Worm (Caenorhabditis elegans) whole organism, late embryonic: ENCODE results near the gene F14H12.2.

Experiments
- C08G9.2 ChIP-seq: sonication (generic microtip); optimal IDR thresholded peaks from 2 replicates; lab custom pipeline; 2016; ENCODE audit warnings: mild to moderate bottlenecking, missing genetic modification characterization, moderate library complexity, missing compliant biosample characterization
- C38D4.7 ChIP-seq: fragments of 200-800 bp; sonication (Bioruptor generic); optimal IDR thresholded peaks from 2 replicates; lab custom pipeline; 2018; ENCODE audit warnings: mild to moderate bottlenecking, missing genetic modification characterization, moderate library complexity, missing compliant biosample characterization
- F13H6.1 ChIP-seq: sonication (generic microtip); optimal IDR thresholded peaks from 2 replicates; lab custom pipeline; 2016; ENCODE audit warnings: missing genetic modification characterization, missing compliant biosample characterization
- K02D7.2 ChIP-seq: sonication (generic microtip); optimal IDR thresholded peaks from 2 replicates; lab custom pipeline; 2017; ENCODE audit warnings: mild to moderate bottlenecking, missing genetic modification characterization, missing compliant biosample characterization
- T23F11.4 ChIP-seq: fragments of 200-800 bp; sonication (Bioruptor generic); optimal IDR thresholded peaks from 2 replicates; lab custom pipeline; 2018; ENCODE audit warnings: mild to moderate bottlenecking, missing genetic modification characterization, missing compliant biosample characterization
- Y22D7AL.16 ChIP-seq: sonication (generic microtip); optimal IDR thresholded peaks from 2 replicates; lab custom pipeline; 2016; ENCODE audit warnings: missing genetic modification characterization, missing compliant biosample characterization
- ama-1 ChIP-seq: fragments of 150-350 bp; optimal IDR thresholded peaks from 2 replicates; lab custom pipeline; 2014
- ceh-14 ChIP-seq: sonication (generic microtip); optimal IDR thresholded peaks from 2 replicates; lab custom pipeline; 2016; ENCODE audit warnings: missing genotype, missing genetic modification characterization, missing compliant biosample characterization
- ceh-22 ChIP-seq: sonication (generic microtip); optimal IDR thresholded peaks from 2 replicates; lab custom pipeline; 2017; ENCODE audit warnings: missing biosample characterization, missing genetic modification characterization
- ceh-31 ChIP-seq: sonication (generic microtip); optimal IDR thresholded peaks from 2 replicates; lab custom pipeline; 2016; ENCODE audit warnings: missing genetic modification characterization, missing compliant biosample characterization
- ceh-45 ChIP-seq: fragments of 200-800 bp; sonication (Bioruptor generic); IDR thresholded peaks from 2 replicates; pipeline ENCODE4 v1.3.6; 2022; ENCODE audit warnings: missing genetic modification reagents, missing genetic modification characterization, missing compliant biosample characterization
- ceh-6 ChIP-seq: fragments of 200-800 bp; sonication (Bioruptor generic); optimal IDR thresholded peaks from 2 replicates; lab custom pipeline; 2018; ENCODE audit warnings: mild to moderate bottlenecking, missing genetic modification characterization, missing compliant biosample characterization
- ceh-9 ChIP-seq: sonication (generic microtip); optimal IDR thresholded peaks from 2 replicates; lab custom pipeline; 2016; ENCODE audit warnings: mild to moderate bottlenecking, missing genetic modification characterization, inconsistent platforms, missing compliant biosample characterization
- che-1 ChIP-seq: sonication (generic microtip); optimal IDR thresholded peaks from 2 replicates; lab custom pipeline; 2016; ENCODE audit warnings: mild to moderate bottlenecking, missing genetic modification characterization, missing compliant biosample characterization
- dmd-4 ChIP-seq: sonication (generic microtip); optimal IDR thresholded peaks from 2 replicates; lab custom pipeline; 2016; ENCODE audit warnings: borderline replicate concordance, missing genetic modification characterization, missing compliant biosample characterization
- dve-1 ChIP-seq: sonication (generic microtip); optimal IDR thresholded peaks from 2 replicates; lab custom pipeline; 2017; ENCODE audit warnings: antibody characterized with exemption, mild to moderate bottlenecking, missing genetic modification characterization, missing compliant biosample characterization
- elt-4 ChIP-seq: sonication (generic microtip); optimal IDR thresholded peaks from 2 replicates; lab custom pipeline; 2016; ENCODE audit warnings: missing genetic modification characterization, missing compliant biosample characterization
- eyg-1 ChIP-seq: sonication (generic microtip); optimal IDR thresholded peaks from 2 replicates; lab custom pipeline; 2016; ENCODE audit warnings: missing genotype, missing genetic modification characterization, missing compliant biosample characterization
- fkh-10 ChIP-seq: fragments of 150-350 bp; optimal IDR thresholded peaks from 2 replicates; lab custom pipeline; 2014; ENCODE audit warnings: missing biosample characterization, missing genetic modification reagents, missing genetic modification characterization
- hlh-15 ChIP-seq: sonication (generic microtip); optimal IDR thresholded peaks from 2 replicates; lab custom pipeline; 2016; ENCODE audit warnings: missing genetic modification characterization, missing compliant biosample characterization
- hlh-30 ChIP-seq: sonication (generic microtip); optimal IDR thresholded peaks from 2 replicates; lab custom pipeline; 2017; ENCODE audit warnings: antibody characterized with exemption, missing genetic modification characterization, missing compliant biosample characterization; ENCODE audit not compliant: insufficient read depth
- hlh-6 ChIP-seq: sonication (generic microtip); optimal IDR thresholded peaks from 2 replicates; lab custom pipeline; 2016; ENCODE audit warnings: missing genotype, missing genetic modification characterization, missing compliant biosample characterization
- hlh-8 ChIP-seq: sonication (generic microtip); optimal IDR thresholded peaks from 2 replicates; lab custom pipeline; 2016; ENCODE audit warnings: missing genotype, missing genetic modification characterization, missing compliant biosample characterization
- lin-11 ChIP-seq: fragments of 200-800 bp; sonication (Bioruptor generic); optimal IDR thresholded peaks from 2 replicates; lab custom pipeline; 2018; ENCODE audit warnings: mild to moderate bottlenecking, missing genetic modification characterization, missing compliant biosample characterization
- madf-2 ChIP-seq: sonication (generic microtip); optimal IDR thresholded peaks from 2 replicates; lab custom pipeline; 2017; ENCODE audit warnings: missing genetic modification characterization, missing compliant biosample characterization
- mec-3 ChIP-seq: sonication (generic microtip); optimal IDR thresholded peaks from 2 replicates; lab custom pipeline; 2016; ENCODE audit warnings: borderline replicate concordance, missing genetic modification characterization, missing compliant biosample characterization
- nfya-1 ChIP-seq: sonication (generic microtip); optimal IDR thresholded peaks from 2 replicates; lab custom pipeline; 2017; ENCODE audit warnings: missing genetic modification characterization, mild to moderate bottlenecking, missing compliant biosample characterization, antibody characterized with exemption, moderate library complexity
- nhr-232 ChIP-seq: sonication (generic microtip); optimal IDR thresholded peaks from 2 replicates; lab custom pipeline; 2016; ENCODE audit warnings: missing genetic modification characterization, missing compliant biosample characterization
- pat-9 ChIP-seq: fragments of 200-800 bp; sonication (Bioruptor generic); optimal IDR thresholded peaks from 2 replicates; lab custom pipeline; 2018; ENCODE audit warnings: mild to moderate bottlenecking, missing genetic modification characterization, moderate library complexity, missing compliant biosample characterization
- pha-2 ChIP-seq: sonication (generic microtip); optimal IDR thresholded peaks from 2 replicates; lab custom pipeline; 2017; ENCODE audit warnings: mild to moderate bottlenecking, missing genetic modification characterization, missing compliant biosample characterization
- pha-4 ChIP-seq: fragments of 150-350 bp; optimal IDR thresholded peaks from 2 replicates; lab custom pipeline; 2018; ENCODE audit warnings: missing biosample characterization, missing genetic modification reagents, missing genetic modification characterization
- pqm-1 ChIP-seq: sonication (generic microtip); optimal IDR thresholded peaks from 2 replicates; lab custom pipeline; 2016; ENCODE audit warnings: missing genetic modification characterization, missing compliant biosample characterization
- pros-1 ChIP-seq: fragments of 150-350 bp; optimal IDR thresholded peaks from 2 replicates; lab custom pipeline; 2014; ENCODE audit warnings: missing biosample characterization, missing genetic modification reagents, missing genetic modification characterization
- ref-2 ChIP-seq: sonication (generic microtip); optimal IDR thresholded peaks from 2 replicates; lab custom pipeline; 2016; ENCODE audit warnings: missing genetic modification characterization, missing compliant biosample characterization
- rnt-1 ChIP-seq: sonication (generic microtip); optimal IDR thresholded peaks from 2 replicates; lab custom pipeline; 2016; ENCODE audit warnings: missing genetic modification characterization, missing compliant biosample characterization
- sdc-2 ChIP-seq: sonication (generic microtip); optimal IDR thresholded peaks from 2 replicates; lab custom pipeline; 2016; ENCODE audit warnings: missing genotype, missing genetic modification characterization, missing compliant biosample characterization
- sox-2 ChIP-seq: fragments of 200-800 bp; sonication (Bioruptor generic); IDR thresholded peaks from 2 replicates; pipeline ENCODE4 v1.3.6; 2022; ENCODE audit warnings: missing genetic modification reagents, missing genetic modification characterization, missing compliant biosample characterization
- sox-4 ChIP-seq: sonication (generic microtip); optimal IDR thresholded peaks from 2 replicates; lab custom pipeline; 2017; ENCODE audit warnings: mild to moderate bottlenecking, missing genetic modification characterization, inconsistent platforms, missing compliant biosample characterization
- syd-9 ChIP-seq: sonication (generic microtip); optimal IDR thresholded peaks from 2 replicates; lab custom pipeline; 2016; ENCODE audit warnings: mild to moderate bottlenecking, missing genetic modification characterization, moderate library complexity, missing compliant biosample characterization
- tbx-2 ChIP-seq: sonication (generic microtip); optimal IDR thresholded peaks from 2 replicates; lab custom pipeline; 2016; ENCODE audit warnings: missing genetic modification characterization, missing compliant biosample characterization
- ttx-3 ChIP-seq: sonication (generic microtip); optimal IDR thresholded peaks from 2 replicates; lab custom pipeline; 2016; ENCODE audit warnings: missing genetic modification reagents, missing genetic modification characterization, missing compliant biosample characterization
- unc-42 ChIP-seq: sonication (generic microtip); optimal IDR thresholded peaks from 2 replicates; lab custom pipeline; 2016; ENCODE audit warnings: missing genotype, missing genetic modification characterization, missing compliant biosample characterization
- unc-86 ChIP-seq: sonication (generic microtip); optimal IDR thresholded peaks from 2 replicates; lab custom pipeline; 2016; ENCODE audit warnings: missing genetic modification characterization, missing compliant biosample characterization
- ztf-16 ChIP-seq: sonication (generic microtip); optimal IDR thresholded peaks from 2 replicates; lab custom pipeline; 2017; ENCODE audit warnings: missing genetic modification characterization, missing compliant biosample characterization

F14H12.2 gene

DNA sequence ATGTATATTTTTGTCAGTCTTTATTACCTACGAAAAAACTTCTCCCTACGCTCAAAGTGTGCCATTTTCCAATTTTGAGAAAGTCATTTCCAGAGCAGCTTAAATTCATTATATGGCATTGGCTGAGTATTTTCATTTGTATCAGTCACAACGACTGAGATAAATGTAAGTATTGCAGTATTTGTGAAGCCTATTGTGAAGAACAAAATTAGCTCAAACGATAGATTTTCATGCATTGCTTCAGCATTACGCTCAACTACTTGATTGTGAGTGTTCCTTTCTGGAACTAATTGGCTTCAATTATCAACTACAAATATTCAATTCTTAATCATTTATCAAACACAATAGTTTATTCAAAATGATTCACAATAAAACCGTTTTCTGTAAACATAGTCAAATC, 27.4 kb downstream of the F14H12.2 start, which contains the start of gene R160.12:
Gene R160.12, minus strand, starts transcription at position 101 of the 400 bp plus-strand sequence.
- TF ChIP-seq K02D7.2 (tag; lab: Kevin White, UChicago): no peak
- TF ChIP-seq F13H6.1: no peak
- TF ChIP-seq che-1 (tag; lab: Kevin White, UChicago): no peak
- no peak for TF ChIP-seq unc-42 (tag; lab: Kevin White, UChicago)

DNA sequence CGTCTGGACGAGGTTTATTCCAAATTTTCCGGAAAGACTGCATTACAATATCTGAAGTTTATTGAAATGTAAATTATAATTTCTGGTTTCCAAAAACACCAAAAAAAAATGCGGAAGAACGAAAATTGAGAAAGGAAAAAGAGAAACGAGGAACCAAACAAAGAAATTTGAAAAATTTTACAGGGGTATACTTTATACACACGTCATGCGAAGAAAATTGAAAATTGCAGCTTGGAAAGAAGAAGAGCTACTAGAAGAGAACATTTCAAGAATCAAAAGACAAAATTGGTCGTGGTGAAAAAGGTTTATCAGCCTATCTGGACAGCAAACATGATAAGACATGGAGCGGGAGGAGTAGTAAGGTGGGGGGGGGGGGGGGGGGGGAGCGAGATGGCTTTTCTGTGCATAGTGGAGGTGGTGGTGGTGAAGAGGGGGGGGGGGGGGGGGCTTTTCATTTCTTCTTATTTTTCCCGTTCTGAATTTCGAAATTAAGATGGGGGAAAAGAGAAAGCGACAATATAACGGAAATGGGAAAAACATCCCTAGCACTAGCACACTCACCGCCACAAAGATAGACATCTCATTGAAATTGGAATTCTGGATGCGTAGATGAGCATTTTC, 33.1 kb downstream of the F14H12.2 start, which contains the start of gene lst-2:
Gene lst-2, minus strand, starts transcription at position 51 of the 621 bp plus-strand sequence.
- TF ChIP-seq nfya-1 (tag; lab: Kevin White, UChicago) (no peak), ref-2 (tag; lab: Kevin White, UChicago) (no peak), ceh-22 (tag; lab: Kevin White, UChicago) (no peak), unc-42 (tag; lab: Kevin White, UChicago) (no peak), ceh-9 (tag; lab: Kevin White, UChicago) (no peak), rnt-1 (no peak), ztf-16 (tag; lab: Kevin White, UChicago) (no peak), nhr-232 (tag; lab: Kevin White, UChicago) (no peak), pha-4 (tag; lab: Kevin White, UChicago) (no peak), lin-11 (tag; lab: Kevin White, UChicago) (no peak), unc-86 (no peak)
- TF ChIP-seq, all 69 proteins: peak for 0

DNA sequence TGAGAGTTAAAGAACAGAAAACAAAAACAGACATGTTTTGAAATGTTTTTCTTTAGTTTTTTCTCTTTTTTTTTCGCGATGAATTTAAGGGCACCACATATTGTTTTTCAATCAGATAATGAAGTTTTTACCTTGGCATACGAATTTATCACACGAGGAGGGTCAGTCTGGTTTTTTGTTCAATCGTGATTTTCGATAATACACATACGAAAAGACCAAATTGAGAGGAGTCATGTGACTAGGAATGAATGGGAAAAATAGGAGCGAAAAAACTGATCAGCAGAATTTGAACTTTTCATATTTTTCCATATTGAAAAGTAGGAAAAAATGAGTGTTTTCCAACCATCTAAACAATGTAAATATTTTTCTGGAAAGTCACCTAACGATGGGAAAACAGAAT, 36.2 kb downstream of the F14H12.2 start:
- no peak for TF ChIP-seq mec-3 (tag; lab: Kevin White, UChicago)
- no peak for TF ChIP-seq K02D7.2 (tag; lab: Kevin White, UChicago)
- no peak for TF ChIP-seq pros-1 (tag; lab: Kevin White, UChicago)
- no peak for TF ChIP-seq ztf-16 (tag; lab: Kevin White, UChicago)
- TF ChIP-seq ceh-45 (GFP tag; lab: Robert Waterston, UW): no peak
- TF ChIP-seq C08G9.2 (tag; lab: Kevin White, UChicago): no peak
- no peak for TF ChIP-seq tbx-2
- TF ChIP-seq hlh-15 (tag; lab: Kevin White, UChicago): no peak
- TF ChIP-seq sox-2 (GFP tag; lab: Robert Waterston, UW): no peak
- TF ChIP-seq Y22D7AL.16 (tag; lab: Kevin White, UChicago): no peak
- TF ChIP-seq C38D4.7 (GFP tag; lab: Kevin White, UChicago): no peak
- no peak for TF ChIP-seq hlh-8 (tag; lab: Kevin White, UChicago)
- no peak for TF ChIP-seq ama-1
- no peak for TF ChIP-seq lin-11 (tag; lab: Kevin White, UChicago)
- TF ChIP-seq dmd-4 (tag; lab: Kevin White, UChicago): no peak
- no peak for TF ChIP-seq dve-1 (tag; lab: Kevin White, UChicago)
- TF ChIP-seq sox-4: no peak
- no peak for TF ChIP-seq ttx-3 (tag; lab: Kevin White, UChicago)
- no peak for TF ChIP-seq syd-9 (tag; lab: Kevin White, UChicago)

DNA sequence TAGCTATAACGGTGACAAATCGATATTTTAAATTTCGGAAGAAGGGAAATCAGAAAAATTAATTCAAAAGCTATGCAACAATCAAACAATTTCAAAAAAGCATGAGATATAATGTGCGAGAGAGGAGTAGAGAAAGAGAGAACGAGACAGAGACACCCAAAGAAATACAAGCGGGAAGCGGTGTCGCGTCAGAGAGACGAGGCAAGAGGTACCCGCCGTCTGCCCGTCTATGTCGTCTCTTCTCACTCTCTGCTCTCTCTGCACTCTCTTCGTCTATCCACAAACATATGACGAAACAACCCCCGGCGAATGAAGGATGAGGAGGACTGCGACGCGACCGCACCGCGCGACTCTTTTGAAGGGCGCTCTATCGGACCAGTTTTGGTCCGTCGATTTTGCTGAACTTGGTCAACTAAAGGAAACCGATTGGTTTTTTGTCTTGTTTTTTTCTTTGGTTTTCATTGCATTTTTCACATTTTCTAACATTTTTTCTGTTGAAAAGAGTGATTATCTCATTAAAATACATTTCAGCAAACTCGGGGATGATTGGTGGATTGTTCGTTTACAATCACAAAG, 38.6 kb downstream of the F14H12.2 start, which contains the start of gene dpy-23:
Gene dpy-23, plus strand, starts transcription at position 526 of the 576 bp plus-strand sequence.
- peak; percentile 32 for TF ChIP-seq pqm-1 (tag; lab: Kevin White, UChicago)
- TF ChIP-seq ceh-6 (GFP tag; lab: Kevin White, UChicago): no peak
- no peak for TF ChIP-seq lin-11 (tag; lab: Kevin White, UChicago)
- TF ChIP-seq eyg-1 (tag; lab: Kevin White, UChicago): no peak
- no peak for TF ChIP-seq pha-4 (tag; lab: Kevin White, UChicago)
- TF ChIP-seq T23F11.4: no peak
- TF ChIP-seq sox-2 (GFP tag; lab: Robert Waterston, UW): no peak
- peak; percentile 74 for TF ChIP-seq ref-2 (tag; lab: Kevin White, UChicago)
- no peak for TF ChIP-seq fkh-10
- TF ChIP-seq sdc-2 (tag; lab: Kevin White, UChicago): peak; percentile 94
- TF ChIP-seq pha-2 (tag; lab: Kevin White, UChicago): no peak
- no peak for TF ChIP-seq pat-9
- peak; percentile 93 for TF ChIP-seq ceh-31 (tag; lab: Kevin White, UChicago)
- no peak for TF ChIP-seq hlh-6 (tag; lab: Kevin White, UChicago)
- no peak for TF ChIP-seq ama-1
- TF ChIP-seq K02D7.2 (tag; lab: Kevin White, UChicago): no peak
- TF ChIP-seq elt-4 (tag; lab: Kevin White, UChicago): no peak
- TF ChIP-seq hlh-8 (tag; lab: Kevin White, UChicago): peak; percentile 40
- TF ChIP-seq hlh-15 (tag; lab: Kevin White, UChicago): no peak
- TF ChIP-seq F13H6.1: peak; percentile 67
- TF ChIP-seq hlh-30 (tag; lab: Kevin White, UChicago): peak; percentile 93
- peak; percentile 97 for TF ChIP-seq nfya-1 (tag; lab: Kevin White, UChicago)
- TF ChIP-seq ceh-14: peak; percentile 65
- TF ChIP-seq ttx-3 (tag; lab: Kevin White, UChicago): no peak
- TF ChIP-seq madf-2 (tag; lab: Kevin White, UChicago): peak; percentile 97
